Fruit fly (Drosophila melanogaster) whole organism, pupa: ENCODE results near the gene Cp19.

Source experiments
- CG13204 ChIP-seq: fragments of 200-800 bp; sonication (Bioruptor generic); optimal IDR thresholded peaks from 2 replicates; lab custom pipeline; 2018; ENCODE audit warnings: missing biosample characterization, mild to moderate bottlenecking, missing genetic modification characterization, moderate library complexity
- CG15710 ChIP-seq: fragments of 200-800 bp; sonication (Bioruptor generic); optimal IDR thresholded peaks from 2 replicates; lab custom pipeline; 2018; ENCODE audit warnings: missing biosample characterization, mild to moderate bottlenecking, missing genetic modification characterization, moderate library complexity
- CG17806 ChIP-seq: fragments of 200-800 bp; sonication (Bioruptor generic); optimal IDR thresholded peaks from 2 replicates; lab custom pipeline; 2018; ENCODE audit warnings: missing biosample characterization, mild to moderate bottlenecking, missing genetic modification characterization, moderate library complexity
- CG34367 ChIP-seq: fragments of 200-800 bp; sonication (Bioruptor generic); optimal IDR thresholded peaks from 2 replicates; lab custom pipeline; 2018; ENCODE audit warnings: missing biosample characterization, mild to moderate bottlenecking, missing genetic modification characterization
- CG8159 ChIP-seq: fragments of 200-800 bp; sonication (Bioruptor generic); optimal IDR thresholded peaks from 3 replicates; lab custom pipeline; 2018; ENCODE audit warnings: missing biosample characterization, mild to moderate bottlenecking, missing genetic modification characterization, moderate library complexity
- CG8301 ChIP-seq: fragments of 200-800 bp; sonication (Bioruptor generic); optimal IDR thresholded peaks from 2 replicates; lab custom pipeline; 2018; ENCODE audit warnings: missing biosample characterization, mild to moderate bottlenecking, missing genetic modification characterization
- D1 ChIP-seq: fragments of 200-800 bp; sonication (Bioruptor generic); optimal IDR thresholded peaks from 2 replicates; lab custom pipeline; 2018; ENCODE audit warnings: missing biosample characterization, mild to moderate bottlenecking, missing genetic modification characterization, moderate library complexity
- EcR ChIP-seq: fragments of 200-800 bp; sonication (Bioruptor generic); optimal IDR thresholded peaks from 3 replicates; lab custom pipeline; 2019; ENCODE audit warnings: missing biosample characterization, missing genetic modification characterization, mild to moderate bottlenecking, moderate library complexity, missing genetic modification reagents
- Snoo ChIP-seq: fragments of 200-800 bp; sonication (Bioruptor generic); optimal IDR thresholded peaks from 3 replicates; lab custom pipeline; 2017; ENCODE audit warnings: missing biosample characterization, mild to moderate bottlenecking, missing genetic modification characterization, inconsistent platforms
- gl ChIP-seq: fragments of 200-800 bp; sonication (Bioruptor generic); optimal IDR thresholded peaks from 2 replicates; lab custom pipeline; 2018; ENCODE audit warnings: missing biosample characterization, mild to moderate bottlenecking, missing genetic modification characterization

DNA sequence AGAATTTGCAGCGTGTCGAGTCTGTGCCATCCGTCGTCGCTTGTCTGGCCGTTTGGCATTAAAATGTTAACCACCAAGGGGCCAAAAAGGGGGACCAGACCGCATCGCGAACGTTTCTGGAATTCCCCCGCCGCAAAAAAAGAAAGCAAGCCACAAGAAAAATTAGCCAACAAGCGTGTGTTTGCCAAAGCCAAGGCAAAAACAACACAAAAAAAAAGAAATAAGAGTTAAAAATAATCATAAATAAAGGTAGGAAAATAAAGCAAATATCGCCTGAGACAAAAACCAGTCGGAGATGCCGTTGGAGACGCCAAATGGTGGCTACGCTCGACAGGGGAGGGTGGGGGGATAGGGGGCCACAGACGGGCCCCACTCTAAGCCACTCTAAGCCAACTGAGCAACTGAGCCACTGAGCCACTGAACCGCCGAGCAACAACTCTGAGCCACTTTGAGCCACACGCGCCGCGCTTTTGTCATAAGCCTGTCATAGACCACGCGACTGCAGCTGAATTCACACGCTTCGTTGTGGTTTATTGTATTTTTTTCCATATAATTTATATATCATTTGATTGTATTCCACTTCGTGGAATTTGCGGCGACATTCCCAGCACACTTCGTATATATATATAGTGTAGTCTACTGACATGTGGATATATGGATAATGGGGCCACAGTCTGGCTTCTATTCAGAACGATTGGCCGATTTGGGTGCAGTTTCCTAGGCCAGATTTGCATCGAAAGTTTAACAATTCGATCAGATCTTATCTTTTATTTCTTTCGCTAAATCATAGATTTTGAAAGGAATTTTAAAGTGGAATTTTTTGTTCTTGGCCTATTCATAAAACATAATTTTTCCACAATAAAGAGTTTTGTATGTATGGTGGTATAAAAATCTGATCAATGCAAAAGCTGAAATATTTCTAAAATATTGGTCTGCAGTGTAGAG is 35.8 kb upstream of the Cp19 start:
- TF ChIP-seq D1 (no peak), gl (tag; lab: Kevin White, UChicago) (no peak), CG8301 (tag; lab: Kevin White, UChicago) (peak; percentile 36), EcR (GFP tag; lab: Kevin White, UChicago) (no peak), CG17806 (tag; lab: Kevin White, UChicago) (no peak), Snoo (tag; lab: Kevin White, UChicago) (no peak), CG15710 (no peak), CG34367 (no peak), CG13204 (GFP tag; lab: Kevin White, UChicago) (no peak), CG8159 (tag; lab: Kevin White, UChicago) (no peak)
